Worm (Caenorhabditis elegans): ENCODE data around the gene ugt-50.

The ugt-50 gene

ce11 chrX:12738454-12738853 is 47.1 kb downstream of the ugt-50 start, which contains the start of gene pgp-13:
Gene pgp-13 (plus strand): TSS chrX:12738754.
- no peak for TF ChIP-seq nhr-129 (tag; optimal IDR thresholded peaks at IDR 0.05)
- no peak for TF ChIP-seq nhr-11 (tag; optimal IDR thresholded peaks at IDR 0.05)
- TF ChIP-seq lin-39 (tag; optimal IDR thresholded peaks at IDR 0.05) = no peak
- TF ChIP-seq zag-1 (tag; optimal IDR thresholded peaks at IDR 0.05) = no peak
- no peak for TF ChIP-seq ceh-82 (tag; optimal IDR thresholded peaks at IDR 0.05)
- TF ChIP-seq sma-3 (GFP tag; optimal IDR thresholded peaks at IDR 0.05) = no peak
- no peak for TF ChIP-seq nhr-6 (tag; optimal IDR thresholded peaks at IDR 0.05)
- TF ChIP-seq lin-13 (GFP tag; optimal IDR thresholded peaks at IDR 0.05) = no peak
- TF ChIP-seq ztf-4 (tag; optimal IDR thresholded peaks at IDR 0.05) = no peak

Data from whole organism, L2 larva.